Fruit fly (Drosophila melanogaster) whole organism, embryonic: ENCODE results near the gene crq.

ENCODE experiments used
- CG10147 ChIP-seq: fragments of 200-800 bp; sonication (Bioruptor generic); optimal IDR thresholded peaks from 2 replicates; lab custom pipeline; 2019; ENCODE audit warnings: missing biosample characterization, mild to moderate bottlenecking, missing genetic modification characterization, moderate library complexity
- CG12071 ChIP-seq: fragments of 200-800 bp; sonication (Bioruptor generic); optimal IDR thresholded peaks from 3 replicates; lab custom pipeline; 2018; ENCODE audit warnings: missing biosample characterization, mild to moderate bottlenecking, missing genetic modification characterization
- CG17568 ChIP-seq: fragments of 200-800 bp; sonication (Bioruptor generic); optimal IDR thresholded peaks from 2 replicates; lab custom pipeline; 2018; ENCODE audit warnings: missing biosample characterization, mild to moderate bottlenecking, missing genetic modification characterization, moderate library complexity
- CG8478 ChIP-seq: fragments of >200 bp; optimal IDR thresholded peaks from 2 replicates; lab custom pipeline; 2018
- Fer2 ChIP-seq: fragments of 200-800 bp; sonication (Bioruptor generic); optimal IDR thresholded peaks from 2 replicates; lab custom pipeline; 2018; ENCODE audit warnings: missing biosample characterization, mild to moderate bottlenecking, missing genetic modification characterization, moderate library complexity
- HLHmδ ChIP-seq: fragments of 200-800 bp; sonication (Bioruptor generic); optimal IDR thresholded peaks from 2 replicates; lab custom pipeline; 2018; ENCODE audit warnings: missing biosample characterization, mild to moderate bottlenecking, missing genetic modification characterization, moderate library complexity
- Med ChIP-seq: fragments of 200-800 bp; sonication (Bioruptor generic); peaks from one replicate; lab custom pipeline; 2016; ENCODE audit warnings: missing biosample characterization, missing genetic modification characterization, mild to moderate bottlenecking, inconsistent platforms, moderate library complexity
- NFAT ChIP-seq: fragments of 200-800 bp; sonication (Bioruptor generic); IDR thresholded peaks from 2 replicates; pipeline ENCODE4 v1.3.6; 2022; ENCODE audit warnings: missing biosample characterization, missing genetic modification characterization
- cato ChIP-seq: fragments of 200-800 bp; sonication (Bioruptor generic); optimal IDR thresholded peaks from 2 replicates; lab custom pipeline; 2016; ENCODE audit warnings: missing biosample characterization, missing genetic modification characterization, borderline replicate concordance
- crol ChIP-seq: fragments of 200-800 bp; sonication (Bioruptor generic); IDR thresholded peaks from 2 replicates; pipeline ENCODE4 v1.3.6; 2022; ENCODE audit warnings: missing biosample characterization, missing genetic modification characterization
- da ChIP-seq: fragments of 200-800 bp; sonication (Bioruptor generic); optimal IDR thresholded peaks from 2 replicates; lab custom pipeline; 2016; ENCODE audit warnings: missing biosample characterization, missing genetic modification characterization
- hbn ChIP-seq: fragments of 200-800 bp; sonication (Bioruptor generic); IDR thresholded peaks from 2 replicates; pipeline ENCODE4 v1.3.6; 2022; ENCODE audit warnings: missing biosample characterization, missing genetic modification characterization; ENCODE audit not compliant: partially characterized antibody
- inv ChIP-seq: fragments of 200-800 bp; sonication (Bioruptor generic); IDR thresholded peaks from 2 replicates; pipeline ENCODE4 v1.3.6; 2022; ENCODE audit warnings: missing biosample characterization, missing genetic modification characterization; ENCODE audit not compliant: partially characterized antibody
- tgo ChIP-seq: fragments of 200-800 bp; sonication (Bioruptor generic); IDR thresholded peaks from 3 replicates; pipeline ENCODE4 v1.3.6; 2022; ENCODE audit warnings: missing biosample characterization, missing genetic modification characterization

DNA sequence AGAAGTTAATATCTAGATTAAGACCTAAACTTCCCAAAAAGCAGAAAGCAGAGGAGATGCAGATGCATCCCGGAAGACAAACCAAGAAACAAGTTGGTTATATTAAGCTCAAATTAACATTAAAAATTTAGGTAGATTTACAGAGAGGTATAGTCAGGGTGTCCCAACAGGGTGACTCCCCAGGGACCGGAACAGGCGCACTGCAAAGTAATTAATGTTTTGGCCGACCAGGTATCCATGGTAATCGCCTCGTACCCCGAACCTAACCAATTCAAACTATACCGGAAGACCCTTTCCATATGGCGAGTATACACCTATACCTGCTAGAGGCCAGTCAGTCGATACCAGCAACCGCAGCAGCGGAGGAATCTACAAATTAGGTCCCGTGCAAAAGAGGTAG, 30.3 kb downstream of the crq start, which contains the start of gene BBS8:
- TF ChIP-seq Med (GFP tag; lab: Kevin White, UChicago) (no peak), inv (GFP tag; lab: Robert Waterston, UW) (no peak), hbn (GFP tag; lab: Robert Waterston, UW) (no peak), CG12071 (no peak), NFAT (GFP tag; lab: Robert Waterston, UW) (no peak), CG8478 (lab: Kevin White, UChicago) (no peak), crol (no peak), tgo (GFP tag; lab: Robert Waterston, UW) (no peak), da (GFP tag; lab: Kevin White, UChicago) (no peak), CG17568 (GFP tag; lab: Kevin White, UChicago) (no peak), Fer2 (no peak), cato (no peak), CG10147 (GFP tag; lab: Kevin White, UChicago) (no peak), HLHmδ (GFP tag; lab: Kevin White, UChicago) (no peak)
